Comparison of ENCODE assay signal across 2 fruit fly cellular contexts in the genomic region with DNA sequence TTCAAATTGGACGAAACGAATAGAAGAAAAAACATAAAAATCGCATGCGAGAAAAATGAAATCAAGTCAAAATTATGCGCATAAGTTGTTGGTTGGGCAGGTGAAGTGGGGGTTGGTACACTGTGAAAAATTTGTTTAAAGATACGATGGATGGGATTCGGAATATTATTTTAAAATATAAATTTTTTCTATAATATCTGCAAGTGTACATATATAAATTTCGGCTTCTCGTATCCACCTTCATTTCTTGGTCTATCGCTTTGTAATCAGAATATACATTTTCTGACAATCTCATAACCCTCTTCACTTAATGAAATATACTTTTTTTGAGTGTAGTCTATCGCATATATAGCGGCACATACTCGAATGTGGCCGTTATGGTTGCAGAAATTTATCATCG.
TF ChIP-seq lines count a peak whose summit lies in the region.

No protein-coding gene starts in this region.

TF ChIP-seq in whole organism, embryonic, 481 proteins besides CTCF, POLR2A, EP300 and RAD21 (continued from another document and continues in another):
- TF ChIP-seq Ssrp (tag; optimal IDR thresholded peaks at IDR 0.05; lab: Kevin White, UChicago) (peak; percentile 8), gem (tag; optimal IDR thresholded peaks at IDR 0.05; lab: Kevin White, UChicago) (peak; percentile 62), Tbp (GFP tag; optimal IDR thresholded peaks at IDR 0.05; lab: Kevin White, UChicago) (no peak), ind (GFP tag; optimal IDR thresholded peaks at IDR 0.05; lab: Kevin White, UChicago) (peak; percentile 14), CG11504 (tag; optimal IDR thresholded peaks at IDR 0.05; lab: Kevin White, UChicago) (peak; percentile 70), CG6689 (GFP tag; IDR thresholded peaks at IDR 0.05; lab: Robert Waterston, UW) (0 out of 2 replicates have a peak, but pooled peaks have one; percentile 18), E2f1 (GFP tag; IDR thresholded peaks at IDR 0.05; lab: Robert Waterston, UW) (peak; percentile 38; the same call in 1 of the 2 replicates), zfh2 (GFP tag; optimal IDR thresholded peaks at IDR 0.05; lab: Kevin White, UChicago) (no peak), wor (GFP tag; IDR thresholded peaks at IDR 0.05; lab: Robert Waterston, UW) (0 out of 2 replicates have a peak, but pooled peaks have one; percentile 12), CG17829 (tag; optimal IDR thresholded peaks at IDR 0.05; lab: Kevin White, UChicago) (no peak), peb (GFP tag; IDR thresholded peaks at IDR 0.05; lab: Robert Waterston, UW) (no peak), Xbp1 (GFP tag; optimal IDR thresholded peaks at IDR 0.05; lab: Kevin White, UChicago) (peak; percentile 17), Sry-δ (GFP tag; optimal IDR thresholded peaks at IDR 0.05; lab: Kevin White, UChicago) (no peak), az2 (GFP tag; optimal IDR thresholded peaks at IDR 0.05; lab: Kevin White, UChicago) (peak; percentile 40), CG12391 (tag; optimal IDR thresholded peaks at IDR 0.05; lab: Kevin White, UChicago) (peak; percentile 33), CG17359 (tag; optimal IDR thresholded peaks at IDR 0.05; lab: Kevin White, UChicago) (peak; percentile 32), hkb (optimal IDR thresholded peaks at IDR 0.05; lab: Kevin White, UChicago) (no peak), hkb (GFP tag; IDR thresholded peaks at IDR 0.05; lab: Robert Waterston, UW) (0 out of 2 replicates have a peak, but pooled peaks have one; percentile 37), dysf (GFP tag; IDR thresholded peaks at IDR 0.05; lab: Robert Waterston, UW) (peak; percentile 52; the same call in 1 of the 3 replicates), Xrp1 (GFP tag; IDR thresholded peaks at IDR 0.05; lab: Robert Waterston, UW) (peak; percentile 17; the same call in 1 of the 2 replicates), CG8924 (tag; optimal IDR thresholded peaks at IDR 0.05; lab: Kevin White, UChicago) (peak; percentile 7), esg (GFP tag; conservative IDR thresholded peaks at IDR 0.05; lab: Robert Waterston, UW) (0 out of 2 replicates have a peak, but pooled peaks have one; percentile 22), seq (GFP tag; IDR thresholded peaks at IDR 0.05; lab: Robert Waterston, UW) (0 out of 2 replicates have a peak, but pooled peaks have one; percentile 40), CG17361 (GFP tag; IDR thresholded peaks at IDR 0.05; lab: Robert Waterston, UW) (0 out of 3 replicates have a peak, but pooled peaks have one; percentile 25), prd (optimal IDR thresholded peaks at IDR 0.05; lab: Kevin White, UChicago) (no peak), prd (GFP tag; IDR thresholded peaks at IDR 0.05; lab: Robert Waterston, UW) (no peak; the same call in 2 of the 3 replicates), ranshi (GFP tag; IDR thresholded peaks at IDR 0.05; lab: Robert Waterston, UW) (0 out of 2 replicates have a peak, but pooled peaks have one; percentile 9), Lhr (GFP tag; optimal IDR thresholded peaks at IDR 0.05; lab: Kevin White, UChicago) (no peak), unc-4 (GFP tag; IDR thresholded peaks at IDR 0.05; lab: Robert Waterston, UW; ENCODE audit: partially characterized antibody) (no peak), tgo (GFP tag; IDR thresholded peaks at IDR 0.05; lab: Robert Waterston, UW) (peak; percentile 17; the same call in 1 of the 3 replicates), grau (tag; optimal IDR thresholded peaks at IDR 0.05; lab: Kevin White, UChicago) (peak; percentile 36), CG30403 (GFP tag; optimal IDR thresholded peaks at IDR 0.05; lab: Kevin White, UChicago) (peak; percentile 17), Drgx (GFP tag; IDR thresholded peaks at IDR 0.05; lab: Robert Waterston, UW) (peak; percentile 61), Vsx1 (GFP tag; optimal IDR thresholded peaks at IDR 0.05; lab: Kevin White, UChicago) (no peak), nau (GFP tag; optimal IDR thresholded peaks at IDR 0.05; lab: Kevin White, UChicago) (no peak), ci (GFP tag; IDR thresholded peaks at IDR 0.05; lab: Robert Waterston, UW) (0 out of 3 replicates have a peak, but pooled peaks have one; percentile 28), Sin3A (optimal IDR thresholded peaks at IDR 0.05; lab: Kevin White, UChicago) (no peak), CG1529 (GFP tag; optimal IDR thresholded peaks at IDR 0.05; lab: Kevin White, UChicago) (no peak), bsh (GFP tag; optimal IDR thresholded peaks at IDR 0.05; lab: Kevin White, UChicago) (peak in 1 of 2 experiments; percentile 6), sna (GFP tag; IDR thresholded peaks at IDR 0.05; lab: Robert Waterston, UW; ENCODE audit: partially characterized antibody) (no peak), Blimp-1 (GFP tag; optimal IDR thresholded peaks at IDR 0.05; lab: Kevin White, UChicago) (peak; percentile 30), D19A (tag; optimal IDR thresholded peaks at IDR 0.05; lab: Kevin White, UChicago) (peak; percentile 6), CG11695 (GFP tag; IDR thresholded peaks at IDR 0.05; lab: Robert Waterston, UW) (0 out of 3 replicates have a peak, but pooled peaks have one; percentile 15), vfl (GFP tag; optimal IDR thresholded peaks at IDR 0.05; lab: Kevin White, UChicago) (no peak), ATbp (GFP tag; optimal IDR thresholded peaks at IDR 0.05; lab: Kevin White, UChicago) (peak; percentile 13), nmo (GFP tag; optimal IDR thresholded peaks at IDR 0.05; lab: Kevin White, UChicago) (peak; percentile 25), CG31441 (GFP tag; IDR thresholded peaks at IDR 0.05; lab: Robert Waterston, UW) (peak; percentile 60), dpn (GFP tag; optimal IDR thresholded peaks at IDR 0.05; lab: Kevin White, UChicago) (peak in 1 of 2 experiments; percentile 6), CG15073 (GFP tag; optimal IDR thresholded peaks at IDR 0.05; lab: Kevin White, UChicago) (no peak), phol (tag; optimal IDR thresholded peaks at IDR 0.05; lab: Kevin White, UChicago) (peak; percentile 41), CoRest (tag; optimal IDR thresholded peaks at IDR 0.05; lab: Kevin White, UChicago) (peak; percentile 28), CG4820 (GFP tag; optimal IDR thresholded peaks at IDR 0.05; lab: Kevin White, UChicago) (peak; percentile 9), Hr3 (GFP tag; optimal IDR thresholded peaks at IDR 0.05; lab: Kevin White, UChicago) (peak; percentile 4), lab (GFP tag; optimal IDR thresholded peaks at IDR 0.05; lab: Kevin White, UChicago) (peak; percentile 46), CG2712 (tag; optimal IDR thresholded peaks at IDR 0.05; lab: Kevin White, UChicago) (peak; percentile 35), unpg (GFP tag; optimal IDR thresholded peaks at IDR 0.05; lab: Kevin White, UChicago) (peak; percentile 49), fd96Cb (tag; optimal IDR thresholded peaks at IDR 0.05; lab: Kevin White, UChicago) (peak; percentile 32), Rfx (GFP tag; IDR thresholded peaks at IDR 0.05; lab: Robert Waterston, UW) (no peak), CG4424 (GFP tag; optimal IDR thresholded peaks at IDR 0.05; lab: Kevin White, UChicago) (peak; percentile 5), BtbVII (GFP tag; optimal IDR thresholded peaks at IDR 0.05; lab: Kevin White, UChicago) (peak; percentile 0)

TF ChIP-seq in whole organism, prepupa, 60 proteins besides CTCF, POLR2A, EP300 and RAD21 (continued from another document):
- TF ChIP-seq CG16779 (tag; optimal IDR thresholded peaks at IDR 0.05; lab: Kevin White, UChicago) = no peak
- no peak for TF ChIP-seq fkh (GFP tag; optimal IDR thresholded peaks at IDR 0.05; lab: Kevin White, UChicago)
- no peak for TF ChIP-seq CG8319 (GFP tag; optimal IDR thresholded peaks at IDR 0.05; lab: Kevin White, UChicago)
- peak; percentile 88 for TF ChIP-seq Hr4 (GFP tag; optimal IDR thresholded peaks at IDR 0.05; lab: Kevin White, UChicago)
- no peak for TF ChIP-seq CG1621 (tag; optimal IDR thresholded peaks at IDR 0.05; lab: Kevin White, UChicago)
- TF ChIP-seq CG3032 (tag; optimal IDR thresholded peaks at IDR 0.05; lab: Kevin White, UChicago) = no peak
- no peak for TF ChIP-seq CG11902 (GFP tag; optimal IDR thresholded peaks at IDR 0.05; lab: Kevin White, UChicago)
- peak; percentile 7 for TF ChIP-seq Hr39 (GFP tag; optimal IDR thresholded peaks at IDR 0.05; lab: Kevin White, UChicago)
- no peak for TF ChIP-seq fd85E (GFP tag; optimal IDR thresholded peaks at IDR 0.05; lab: Kevin White, UChicago)
- no peak for TF ChIP-seq dsx (GFP tag; optimal IDR thresholded peaks at IDR 0.05; lab: Kevin White, UChicago; ENCODE audit: poor library complexity, severe bottlenecking)
- TF ChIP-seq OdsH (GFP tag; optimal IDR thresholded peaks at IDR 0.05; lab: Kevin White, UChicago) = peak; percentile 63
- TF ChIP-seq CG6276 (GFP tag; optimal IDR thresholded peaks at IDR 0.05; lab: Kevin White, UChicago) = peak; percentile 80
- peak; percentile 49 for TF ChIP-seq pdm3 (GFP tag; optimal IDR thresholded peaks at IDR 0.05; lab: Kevin White, UChicago)
- peak; percentile 60 for TF ChIP-seq Lpt (GFP tag; optimal IDR thresholded peaks at IDR 0.05; lab: Kevin White, UChicago)
- TF ChIP-seq esn (GFP tag; optimal IDR thresholded peaks at IDR 0.05; lab: Kevin White, UChicago) = peak; percentile 40
- peak; percentile 59 for TF ChIP-seq dac (GFP tag; optimal IDR thresholded peaks at IDR 0.05; lab: Kevin White, UChicago)
- TF ChIP-seq Smox (GFP tag; optimal IDR thresholded peaks at IDR 0.05; lab: Kevin White, UChicago) = peak; percentile 3
- TF ChIP-seq Gug (GFP tag; IDR thresholded peaks at IDR 0.05; lab: Robert Waterston, UW) = peak; percentile 39; the same call in 1 of the 2 replicates
- TF ChIP-seq ss (GFP tag; optimal IDR thresholded peaks at IDR 0.05; lab: Kevin White, UChicago) = no peak
- peak; percentile 75 for TF ChIP-seq svp (GFP tag; lab: Kevin White, UChicago)
- peak; percentile 14 for TF ChIP-seq Eip75B (GFP tag; optimal IDR thresholded peaks at IDR 0.05; lab: Kevin White, UChicago)
- TF ChIP-seq CG10669 (GFP tag; optimal IDR thresholded peaks at IDR 0.05; lab: Kevin White, UChicago) = no peak
- TF ChIP-seq CG6163 (GFP tag; IDR thresholded peaks at IDR 0.05; lab: Robert Waterston, UW) = peak; percentile 43; the same call in 1 of the 3 replicates
- TF ChIP-seq Blimp-1 (GFP tag; optimal IDR thresholded peaks at IDR 0.05; lab: Kevin White, UChicago) = no peak
- peak; percentile 36 for TF ChIP-seq CG34406 (GFP tag; optimal IDR thresholded peaks at IDR 0.05; lab: Kevin White, UChicago)
- TF ChIP-seq spab (GFP tag; optimal IDR thresholded peaks at IDR 0.05; lab: Kevin White, UChicago) = no peak
- peak; percentile 31 for TF ChIP-seq CG11762 (GFP tag; optimal IDR thresholded peaks at IDR 0.05; lab: Kevin White, UChicago; ENCODE audit: insufficient read depth)
- peak; percentile 36 for TF ChIP-seq CG8632 (GFP tag; optimal IDR thresholded peaks at IDR 0.05; lab: Kevin White, UChicago)
